Worm (Caenorhabditis elegans) whole organism, L1 larva: ENCODE results near the gene nhr-97.

Source experiments
- C04F5.9 ChIP-seq: sonication (generic microtip); optimal IDR thresholded peaks from 2 replicates; lab custom pipeline; 2016; ENCODE audit warnings: missing genetic modification characterization, missing compliant biosample characterization
- unc-62 ChIP-seq: fragments of 150-350 bp; optimal IDR thresholded peaks from 2 replicates; lab custom pipeline; 2014; ENCODE audit warnings: missing biosample characterization, missing genetic modification reagents, missing genetic modification characterization
- zip-4 ChIP-seq: fragments of 200-800 bp; sonication (Bioruptor generic); optimal IDR thresholded peaks from 2 replicates; lab custom pipeline; 2018; ENCODE audit warnings: mild to moderate bottlenecking, missing genetic modification characterization, moderate library complexity, missing compliant biosample characterization

nhr-97 gene

ce11 chrIV:9811487-9811886 is 54.0 kb downstream of the nhr-97 start (continued):
- TF ChIP-seq C04F5.9 (tag; lab: Kevin White, UChicago) (no peak), unc-62 (no peak), zip-4 (GFP tag; lab: Kevin White, UChicago) (no peak)
- TF ChIP-seq, all 84 proteins: peak for 5
